Fruit fly (Drosophila melanogaster) whole organism, embryonic: Measurements from ENCODE around the gene Sec8.

Source experiments
- Bteb2 ChIP-seq: fragments of 200-800 bp; sonication (Bioruptor generic); optimal IDR thresholded peaks from 2 replicates; lab custom pipeline; 2016; ENCODE audit warnings: missing biosample characterization, missing genetic modification characterization
- CG10959 ChIP-seq: fragments of 200-800 bp; sonication (Bioruptor generic); IDR thresholded peaks from 2 replicates; pipeline ENCODE4 v1.3.6; 2022; ENCODE audit warnings: missing biosample characterization, missing genetic modification characterization
- CG12391 ChIP-seq: fragments of 200-800 bp; sonication (Bioruptor generic); optimal IDR thresholded peaks from 3 replicates; lab custom pipeline; 2018; ENCODE audit warnings: missing biosample characterization, mild to moderate bottlenecking, missing genetic modification characterization, moderate library complexity
- CG12942 ChIP-seq: fragments of 200-800 bp; sonication (Bioruptor generic); optimal IDR thresholded peaks from 3 replicates; lab custom pipeline; 2016; ENCODE audit warnings: missing biosample characterization, missing genetic modification characterization
- CG13287 ChIP-seq: fragments of 200-800 bp; sonication (Bioruptor generic); IDR thresholded peaks from 2 replicates; pipeline ENCODE4 v1.3.6; 2022; ENCODE audit warnings: missing biosample characterization, missing genetic modification characterization; ENCODE audit not compliant: partially characterized antibody
- CG14441 ChIP-seq: fragments of 200-800 bp; sonication (Bioruptor generic); IDR thresholded peaks from 2 replicates; pipeline ENCODE4 v1.3.6; 2022; ENCODE audit warnings: missing biosample characterization, missing genetic modification characterization
- CG14667 ChIP-seq: fragments of 200-800 bp; sonication (Bioruptor generic); IDR thresholded peaks from 2 replicates; pipeline ENCODE4 v1.3.6; 2022; ENCODE audit warnings: missing biosample characterization, missing genetic modification characterization
- CG14860 ChIP-seq: fragments of 200-800 bp; sonication (Bioruptor generic); IDR thresholded peaks from 3 replicates; pipeline ENCODE4 v1.3.6; 2022; ENCODE audit warnings: missing biosample characterization, missing genetic modification characterization; ENCODE audit not compliant: partially characterized antibody
- CG1529 ChIP-seq: fragments of 200-800 bp; sonication (Bioruptor generic); optimal IDR thresholded peaks from 3 replicates; lab custom pipeline; 2018; ENCODE audit warnings: missing biosample characterization, missing genetic modification characterization
- CG15479 ChIP-seq: fragments of 200-800 bp; sonication (Bioruptor generic); optimal IDR thresholded peaks from 3 replicates; lab custom pipeline; 2019; ENCODE audit warnings: missing biosample characterization, mild to moderate bottlenecking, missing genetic modification characterization, moderate library complexity
- CG15601 ChIP-seq: fragments of 200-800 bp; sonication (Bioruptor generic); optimal IDR thresholded peaks from 3 replicates; lab custom pipeline; 2019; ENCODE audit warnings: missing biosample characterization, mild to moderate bottlenecking, missing genetic modification characterization, moderate library complexity
- CG16863 ChIP-seq: fragments of 200-800 bp; sonication (Bioruptor generic); optimal IDR thresholded peaks from 3 replicates; lab custom pipeline; 2016; ENCODE audit warnings: missing biosample characterization, missing genetic modification characterization
- CG2199 ChIP-seq: fragments of 200-800 bp; sonication (Bioruptor generic); IDR thresholded peaks from 3 replicates; pipeline ENCODE4 v1.3.6; 2022; ENCODE audit warnings: missing biosample characterization, missing genetic modification characterization
- CG31441 ChIP-seq: fragments of 200-800 bp; sonication (Bioruptor generic); IDR thresholded peaks from 2 replicates; pipeline ENCODE4 v1.3.6; 2022; ENCODE audit warnings: missing biosample characterization, missing genetic modification characterization
- CG34376 ChIP-seq: fragments of 200-800 bp; sonication (Bioruptor generic); optimal IDR thresholded peaks from 2 replicates; lab custom pipeline; 2018; ENCODE audit warnings: missing biosample characterization, mild to moderate bottlenecking, missing genetic modification characterization
- CG43689 ChIP-seq: fragments of 200-800 bp; sonication (Bioruptor generic); IDR thresholded peaks from 2 replicates; pipeline ENCODE4 v1.3.6; 2022; ENCODE audit warnings: missing biosample characterization, missing genetic modification characterization
- CG4707 ChIP-seq: fragments of 200-800 bp; sonication (Bioruptor generic); optimal IDR thresholded peaks from 2 replicates; lab custom pipeline; 2018; ENCODE audit warnings: missing biosample characterization, mild to moderate bottlenecking, missing genetic modification characterization, moderate library complexity
- CG4854 ChIP-seq: fragments of 200-800 bp; sonication (Bioruptor generic); optimal IDR thresholded peaks from 2 replicates; lab custom pipeline; 2016; ENCODE audit warnings: missing biosample characterization, missing genetic modification characterization, inconsistent platforms
- CG6654 ChIP-seq: fragments of 200-800 bp; sonication (Bioruptor generic); optimal IDR thresholded peaks from 2 replicates; lab custom pipeline; 2017; ENCODE audit warnings: missing biosample characterization, mild to moderate bottlenecking, missing genetic modification characterization
- CG7839 ChIP-seq: fragments of 200-800 bp; sonication (Bioruptor generic); optimal IDR thresholded peaks from 3 replicates; lab custom pipeline; 2018; ENCODE audit warnings: missing biosample characterization, mild to moderate bottlenecking, missing genetic modification characterization, moderate library complexity
- CG8359 ChIP-seq: fragments of 200-800 bp; sonication (Bioruptor generic); optimal IDR thresholded peaks from 2 replicates; lab custom pipeline; 2017; ENCODE audit warnings: missing biosample characterization, mild to moderate bottlenecking, missing genetic modification characterization, borderline replicate concordance
- CG9437 ChIP-seq: fragments of 200-800 bp; sonication (Bioruptor generic); optimal IDR thresholded peaks from 2 replicates; lab custom pipeline; 2018; ENCODE audit warnings: missing biosample characterization, mild to moderate bottlenecking, missing genetic modification characterization
- CHES-1-like ChIP-seq: fragments of 200-800 bp; sonication (Bioruptor generic); optimal IDR thresholded peaks from 2 replicates; lab custom pipeline; 2016; ENCODE audit warnings: missing biosample characterization, missing genetic modification characterization
- D ChIP-seq, 2 experiments: fragments of 200-800 bp in 1 of 2; fragments of >200 bp in 1 of 2; sonication (Bioruptor generic) in 1 of 2; optimal IDR thresholded peaks; 2 replicates in 1 of 2; 3 replicates in 1 of 2; lab custom pipeline; 2017; ENCODE audit warnings: mild to moderate bottlenecking in 1 of 2, missing biosample characterization in 1 of 2, missing genetic modification characterization in 1 of 2, missing genetic modification reagents in 1 of 2
- Dip3 ChIP-seq: fragments of 200-800 bp; sonication (Bioruptor generic); optimal IDR thresholded peaks from 3 replicates; lab custom pipeline; 2016; ENCODE audit warnings: missing biosample characterization, missing genetic modification characterization
- ERR ChIP-seq: fragments of 200-800 bp; sonication (Bioruptor generic); optimal IDR thresholded peaks from 2 replicates; lab custom pipeline; 2016; ENCODE audit warnings: missing biosample characterization, missing genetic modification characterization
- Lhr ChIP-seq: fragments of 200-800 bp; sonication (Bioruptor generic); optimal IDR thresholded peaks from 3 replicates; lab custom pipeline; 2017; ENCODE audit warnings: mild to moderate bottlenecking, missing biosample characterization, missing genetic modification reagents, missing genetic modification characterization
- Mad ChIP-seq: fragments of 200-800 bp; sonication (Bioruptor generic); optimal IDR thresholded peaks from 2 replicates; lab custom pipeline; 2016; ENCODE audit warnings: missing biosample characterization, missing genetic modification characterization
- Pdp1 ChIP-seq, 2 experiments: fragments of 200-800 bp; sonication (Bioruptor generic); optimal IDR thresholded peaks; 3 replicates each; lab custom pipeline; 2016; ENCODE audit warnings: missing biosample characterization in 2 of 2, missing genetic modification characterization in 2 of 2, mild to moderate bottlenecking in 1 of 2, moderate library complexity in 1 of 2
- Sox102F ChIP-seq: fragments of 200-800 bp; sonication (Bioruptor generic); optimal IDR thresholded peaks from 2 replicates; lab custom pipeline; 2018; ENCODE audit warnings: missing biosample characterization, mild to moderate bottlenecking, missing genetic modification characterization, moderate library complexity
- TFAM ChIP-seq: fragments of 200-800 bp; sonication (Bioruptor generic); optimal IDR thresholded peaks from 2 replicates; lab custom pipeline; 2017; ENCODE audit warnings: missing biosample characterization, missing genetic modification characterization, inconsistent platforms
- al ChIP-seq: fragments of 200-800 bp; sonication (Bioruptor generic); IDR thresholded peaks from 2 replicates; pipeline ENCODE4 v1.3.6; 2022; ENCODE audit warnings: missing biosample characterization, missing genetic modification characterization
- aop ChIP-seq: fragments of 200-800 bp; sonication (Bioruptor generic); IDR thresholded peaks from 2 replicates; pipeline ENCODE4 v1.3.6; 2022; ENCODE audit warnings: missing biosample characterization, missing genetic modification characterization
- chm ChIP-seq: fragments of 200-800 bp; sonication (Bioruptor generic); IDR thresholded peaks from 2 replicates; pipeline ENCODE4 v1.3.6; 2022; ENCODE audit warnings: missing biosample characterization, missing genetic modification characterization
- crp ChIP-seq, 2 experiments: fragments of 200-800 bp; sonication (Bioruptor generic); optimal IDR thresholded peaks; 2 replicates in 1 of 2; 3 replicates in 1 of 2; lab custom pipeline; 2017; ENCODE audit warnings: missing biosample characterization in 2 of 2, missing genetic modification characterization in 2 of 2, mild to moderate bottlenecking in 1 of 2, moderate library complexity in 1 of 2
- danr ChIP-seq: fragments of 200-800 bp; sonication (Bioruptor generic); IDR thresholded peaks from 2 replicates; pipeline ENCODE4 v1.3.6; 2022; ENCODE audit warnings: missing biosample characterization, missing genetic modification characterization
- dmrt99B ChIP-seq: fragments of 200-800 bp; sonication (Bioruptor generic); optimal IDR thresholded peaks from 2 replicates; lab custom pipeline; 2018; ENCODE audit warnings: missing biosample characterization, mild to moderate bottlenecking, missing genetic modification characterization, moderate library complexity
- gcm2 ChIP-seq: fragments of 200-800 bp; sonication (Bioruptor generic); optimal IDR thresholded peaks from 2 replicates; lab custom pipeline; 2016; ENCODE audit warnings: missing biosample characterization, missing genetic modification characterization
- gsb-n ChIP-seq: fragments of 200-800 bp; sonication (Bioruptor generic); optimal IDR thresholded peaks from 3 replicates; lab custom pipeline; 2018; ENCODE audit warnings: missing biosample characterization, mild to moderate bottlenecking, missing genetic modification characterization
- gt ChIP-seq: fragments of 200-800 bp; sonication (Bioruptor generic); IDR thresholded peaks from 2 replicates; pipeline ENCODE4 v1.3.6; 2022; ENCODE audit warnings: missing biosample characterization, missing genetic modification characterization
- h ChIP-seq: fragments of >200 bp; optimal IDR thresholded peaks from 2 replicates; lab custom pipeline; 2017
- inv ChIP-seq: fragments of 200-800 bp; sonication (Bioruptor generic); IDR thresholded peaks from 2 replicates; pipeline ENCODE4 v1.3.6; 2022; ENCODE audit warnings: missing biosample characterization, missing genetic modification characterization; ENCODE audit not compliant: partially characterized antibody
- mld ChIP-seq: fragments of 200-800 bp; sonication (Bioruptor generic); IDR thresholded peaks from 3 replicates; pipeline ENCODE4 v1.3.6; 2022; ENCODE audit warnings: missing biosample characterization, missing genetic modification characterization; ENCODE audit not compliant: partially characterized antibody
- odd ChIP-seq: fragments of 200-800 bp; sonication (Bioruptor generic); optimal IDR thresholded peaks from 2 replicates; lab custom pipeline; 2017; ENCODE audit warnings: missing biosample characterization, mild to moderate bottlenecking, missing genetic modification characterization
- ro ChIP-seq: fragments of 200-800 bp; sonication (Bioruptor generic); IDR thresholded peaks from 2 replicates; pipeline ENCODE4 v1.3.6; 2022; ENCODE audit warnings: missing biosample characterization, missing genetic modification characterization
- slp2 ChIP-seq: fragments of 200-800 bp; sonication (Bioruptor generic); optimal IDR thresholded peaks from 2 replicates; lab custom pipeline; 2016; ENCODE audit warnings: missing biosample characterization, missing genetic modification characterization
- stc ChIP-seq: fragments of 200-800 bp; sonication (Bioruptor generic); IDR thresholded peaks from 2 replicates; pipeline ENCODE4 v1.3.6; 2022; ENCODE audit warnings: missing biosample characterization, missing genetic modification characterization
- zen2 ChIP-seq: fragments of 200-800 bp; sonication (Bioruptor generic); IDR thresholded peaks from 3 replicates; pipeline ENCODE4 v1.3.6; 2022; ENCODE audit warnings: missing biosample characterization, missing genetic modification characterization; ENCODE audit not compliant: partially characterized antibody

Sec8 gene

DNA sequence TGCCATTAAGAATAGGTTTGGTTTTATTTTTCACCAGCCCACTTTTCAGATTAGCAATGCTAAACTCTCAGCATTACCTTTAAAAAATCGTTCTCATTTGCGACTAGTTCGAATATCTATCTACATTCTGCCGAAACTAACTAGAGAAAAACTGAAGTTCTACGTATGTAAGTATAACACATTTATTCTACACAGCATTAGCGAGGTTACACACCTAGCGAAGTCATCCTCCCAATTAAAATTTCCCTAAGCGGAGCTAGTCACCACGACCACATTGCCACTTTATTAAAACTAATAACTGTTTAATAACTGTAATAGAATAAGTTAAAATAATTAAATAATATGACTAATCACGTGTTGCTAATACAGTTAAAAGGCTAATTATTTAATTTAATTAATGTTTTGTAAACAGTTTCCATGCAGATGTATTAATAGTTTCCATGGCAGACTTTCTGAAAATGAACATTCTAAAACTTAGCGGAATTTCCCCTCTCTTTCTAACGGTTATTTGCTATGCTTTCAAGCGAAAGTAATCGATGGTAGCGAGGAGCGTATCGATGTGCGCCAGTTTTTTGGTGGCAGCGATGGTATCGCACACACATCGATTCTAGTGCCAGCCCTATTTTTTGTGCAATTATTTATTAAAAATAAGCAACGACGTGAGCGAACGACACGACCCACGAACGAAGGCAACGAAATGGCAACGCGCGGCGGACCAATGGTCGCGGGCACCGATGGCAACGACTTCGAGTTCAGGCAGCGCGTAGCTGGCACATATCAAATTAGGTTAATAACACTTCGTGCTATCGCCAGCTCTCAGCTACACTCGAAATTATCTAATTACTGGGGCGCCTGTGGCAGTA lies 20.2 kb upstream of the Sec8 start, which contains the start of gene jagn (continued):
- peak; percentile 30 for TF ChIP-seq odd (GFP tag; lab: Kevin White, UChicago)
- TF ChIP-seq Lhr (GFP tag; lab: Kevin White, UChicago): peak; percentile 86
- TF ChIP-seq inv (GFP tag; lab: Robert Waterston, UW): peak; percentile 100
- peak; percentile 68 for TF ChIP-seq CG12391 (tag; lab: Kevin White, UChicago)
- TF ChIP-seq CG14667 (GFP tag; lab: Robert Waterston, UW): peak; percentile 27
- peak; percentile 26 for TF ChIP-seq Sox102F (GFP tag; lab: Kevin White, UChicago)
- peak; percentile 74 for TF ChIP-seq CHES-1-like (GFP tag; lab: Kevin White, UChicago)
- peak; percentile 91 for TF ChIP-seq CG2199
- TF ChIP-seq mld (GFP tag; lab: Robert Waterston, UW): peak; percentile 99
- peak; percentile 10 for TF ChIP-seq CG9437 (GFP tag; lab: Kevin White, UChicago)
- no peak for TF ChIP-seq CG10959 (GFP tag; lab: Robert Waterston, UW)
- TF ChIP-seq D (optimal IDR thresholded peaks at IDR 0.05; lab: Kevin White, UChicago): no peak
- no peak for TF ChIP-seq D (GFP tag; optimal IDR thresholded peaks at IDR 0.05; lab: Kevin White, UChicago)
- TF ChIP-seq CG14441 (GFP tag; lab: Robert Waterston, UW): peak; percentile 27; the same call in 1 of the 2 replicates
- peak; percentile 41 for TF ChIP-seq Mad (GFP tag; lab: Kevin White, UChicago)
- TF ChIP-seq CG15601 (tag; lab: Kevin White, UChicago): peak; percentile 53
- TF ChIP-seq CG31441 (GFP tag; lab: Robert Waterston, UW): peak; percentile 65
- peak; percentile 71 for TF ChIP-seq chm
- TF ChIP-seq CG7839: peak; percentile 52
- peak; percentile 10 for TF ChIP-seq ERR (GFP tag; lab: Kevin White, UChicago)
- no peak for TF ChIP-seq dmrt99B (tag; lab: Kevin White, UChicago)
- peak; percentile 99 for TF ChIP-seq zen2 (GFP tag; lab: Robert Waterston, UW)
- peak; percentile 25 for TF ChIP-seq slp2
- no peak for TF ChIP-seq CG4707 (GFP tag; lab: Kevin White, UChicago)
- peak; percentile 19 for TF ChIP-seq Bteb2
- peak in 1 of 2 experiments; percentile 34 for TF ChIP-seq crp (GFP tag; optimal IDR thresholded peaks at IDR 0.05; lab: Kevin White, UChicago)
- TF ChIP-seq CG4854 (GFP tag; lab: Kevin White, UChicago): peak; percentile 36
- TF ChIP-seq h (lab: Kevin White, UChicago): no peak
- peak; percentile 75 for TF ChIP-seq Dip3 (GFP tag; lab: Kevin White, UChicago)
- peak; percentile 40; the same call in 1 of the 2 replicates for TF ChIP-seq stc (GFP tag; lab: Robert Waterston, UW)
- TF ChIP-seq aop: no peak
- TF ChIP-seq gsb-n: peak; percentile 48
- TF ChIP-seq Pdp1 (GFP tag; optimal IDR thresholded peaks at IDR 0.05; lab: Kevin White, UChicago): peak; percentile 52 to 76
- TF ChIP-seq CG6654 (GFP tag; lab: Kevin White, UChicago): no peak
- TF ChIP-seq gcm2: peak; percentile 4
- TF ChIP-seq CG14860 (GFP tag; lab: Robert Waterston, UW): peak; percentile 99
- peak; percentile 61 for TF ChIP-seq al (GFP tag; lab: Robert Waterston, UW)
- no peak for TF ChIP-seq gt (GFP tag; lab: Robert Waterston, UW)
- peak; percentile 59 for TF ChIP-seq CG34376 (GFP tag; lab: Kevin White, UChicago)
- no peak for TF ChIP-seq CG8359 (GFP tag; lab: Kevin White, UChicago)
- TF ChIP-seq CG1529 (GFP tag; lab: Kevin White, UChicago): no peak
- no peak for TF ChIP-seq danr (GFP tag; lab: Robert Waterston, UW)
- no peak for TF ChIP-seq CG43689 (GFP tag; lab: Robert Waterston, UW)
- no peak for TF ChIP-seq ro (GFP tag; lab: Robert Waterston, UW)
- peak; percentile 99 for TF ChIP-seq CG13287 (GFP tag; lab: Robert Waterston, UW)
- no peak for TF ChIP-seq CG12942 (GFP tag; lab: Kevin White, UChicago)
- peak; percentile 80 for TF ChIP-seq CG15479 (GFP tag; lab: Kevin White, UChicago)
- peak; percentile 45 for TF ChIP-seq CG16863
- TF ChIP-seq TFAM (GFP tag; lab: Kevin White, UChicago): no peak
